Fruit fly (Drosophila melanogaster) whole organism, embryonic: ENCODE results near the gene Atu.
A peak's percentile ranks its signal among the peaks of the same experiment; 100 is the strongest.

Experiments
- Asciz ChIP-seq: fragments of 200-800 bp; sonication (Bioruptor generic); optimal IDR thresholded peaks from 2 replicates; lab custom pipeline; 2017; ENCODE audit warnings: missing biosample characterization, mild to moderate bottlenecking, missing genetic modification characterization, missing genetic modification reagents
- CG1024 ChIP-seq: fragments of 200-800 bp; sonication (Bioruptor generic); IDR thresholded peaks from 2 replicates; pipeline ENCODE4 v1.3.6; 2022; ENCODE audit warnings: missing biosample characterization, missing genetic modification characterization
- CG10959 ChIP-seq: fragments of 200-800 bp; sonication (Bioruptor generic); IDR thresholded peaks from 2 replicates; pipeline ENCODE4 v1.3.6; 2022; ENCODE audit warnings: missing biosample characterization, missing genetic modification characterization
- CG11695 ChIP-seq: fragments of 200-800 bp; sonication (Bioruptor generic); IDR thresholded peaks from 3 replicates; pipeline ENCODE4 v1.3.6; 2022; ENCODE audit warnings: missing biosample characterization, missing genetic modification characterization
- CG12155 ChIP-seq: fragments of 200-800 bp; sonication (Bioruptor generic); optimal IDR thresholded peaks from 3 replicates; lab custom pipeline; 2016; ENCODE audit warnings: missing biosample characterization, missing genetic modification characterization
- CG1233 ChIP-seq: fragments of 200-800 bp; sonication (Bioruptor generic); optimal IDR thresholded peaks from 4 replicates; lab custom pipeline; 2018; ENCODE audit warnings: missing biosample characterization, mild to moderate bottlenecking, missing genetic modification characterization
- CG13296 ChIP-seq: fragments of 200-800 bp; sonication (Bioruptor generic); optimal IDR thresholded peaks from 3 replicates; lab custom pipeline; 2018; ENCODE audit warnings: missing biosample characterization, mild to moderate bottlenecking, missing genetic modification characterization
- CG15073 ChIP-seq: fragments of 200-800 bp; sonication (Bioruptor generic); optimal IDR thresholded peaks from 2 replicates; lab custom pipeline; 2016; ENCODE audit warnings: missing biosample characterization, missing genetic modification characterization
- CG1602 ChIP-seq: fragments of 200-800 bp; sonication (Bioruptor generic); optimal IDR thresholded peaks from 3 replicates; lab custom pipeline; 2016; ENCODE audit warnings: missing biosample characterization, missing genetic modification characterization
- CG1603 ChIP-seq: fragments of 200-800 bp; sonication (Bioruptor generic); optimal IDR thresholded peaks from 2 replicates; lab custom pipeline; 2019; ENCODE audit warnings: missing biosample characterization, mild to moderate bottlenecking, missing genetic modification characterization, moderate library complexity
- CG17829 ChIP-seq: fragments of 200-800 bp; optimal IDR thresholded peaks from 2 replicates; lab custom pipeline; 2019; ENCODE audit warnings: missing biosample characterization, mild to moderate bottlenecking, missing genetic modification characterization, moderate library complexity
- CG18619 ChIP-seq: fragments of 200-800 bp; sonication (Bioruptor generic); optimal IDR thresholded peaks from 3 replicates; lab custom pipeline; 2017; ENCODE audit warnings: missing biosample characterization, mild to moderate bottlenecking, missing genetic modification characterization
- CG2116 ChIP-seq: fragments of 200-800 bp; sonication (Bioruptor generic); optimal IDR thresholded peaks from 3 replicates; lab custom pipeline; 2018; ENCODE audit warnings: missing biosample characterization, mild to moderate bottlenecking, missing genetic modification characterization
- CG2199 ChIP-seq: fragments of 200-800 bp; sonication (Bioruptor generic); IDR thresholded peaks from 3 replicates; pipeline ENCODE4 v1.3.6; 2022; ENCODE audit warnings: missing biosample characterization, missing genetic modification characterization
- CG4360 ChIP-seq: fragments of 200-800 bp; sonication (Bioruptor generic); IDR thresholded peaks from 2 replicates; pipeline ENCODE4 v1.3.6; 2022; ENCODE audit warnings: missing biosample characterization, missing genetic modification characterization
- CG6791 ChIP-seq: fragments of 200-800 bp; sonication (Bioruptor generic); IDR thresholded peaks from 3 replicates; pipeline ENCODE4 v1.3.6; 2022; ENCODE audit warnings: missing biosample characterization, missing genetic modification characterization; ENCODE audit not compliant: partially characterized antibody
- Eip74EF ChIP-seq, 2 experiments: fragments of 200-800 bp in 1 of 2; fragments of >200 bp in 1 of 2; sonication (Bioruptor generic) in 1 of 2; optimal IDR thresholded peaks; 2 replicates each; lab custom pipeline; 2017 to 2019; ENCODE audit warnings: missing biosample characterization in 2 of 2, missing genetic modification characterization in 2 of 2, mild to moderate bottlenecking in 1 of 2, moderate library complexity in 1 of 2
- Fer3 ChIP-seq: fragments of 200-800 bp; sonication (Bioruptor generic); optimal IDR thresholded peaks from 2 replicates; lab custom pipeline; 2018; ENCODE audit warnings: missing biosample characterization, mild to moderate bottlenecking, missing genetic modification characterization, moderate library complexity
- Gug ChIP-seq: fragments of 200-800 bp; sonication (Bioruptor generic); IDR thresholded peaks from 4 replicates; pipeline ENCODE4 v1.3.6; 2022; ENCODE audit warnings: missing biosample characterization, missing genetic modification characterization
- HLH4C ChIP-seq: fragments of 200-800 bp; sonication (Bioruptor generic); IDR thresholded peaks from 3 replicates; pipeline ENCODE4 v1.3.6; 2022; ENCODE audit warnings: missing biosample characterization, missing genetic modification characterization; ENCODE audit not compliant: partially characterized antibody
- HLH54F ChIP-seq: fragments of 200-800 bp; sonication (Bioruptor generic); optimal IDR thresholded peaks from 3 replicates; lab custom pipeline; 2016; ENCODE audit warnings: missing biosample characterization, missing genetic modification characterization
- Hmx ChIP-seq: fragments of 200-800 bp; sonication (Bioruptor generic); optimal IDR thresholded peaks from 2 replicates; lab custom pipeline; 2016; ENCODE audit warnings: missing biosample characterization, missing genetic modification characterization
- Hr51 ChIP-seq, 2 experiments: fragments of 200-800 bp; sonication (Bioruptor generic); optimal IDR thresholded peaks; 2 replicates in 1 of 2; 3 replicates in 1 of 2; lab custom pipeline; 2016 to 2018; ENCODE audit warnings: missing biosample characterization in 2 of 2, missing genetic modification characterization in 2 of 2, mild to moderate bottlenecking in 1 of 2, moderate library complexity in 1 of 2
- Hr78 ChIP-seq, 2 experiments: fragments of 200-800 bp in 1 of 2; fragments of >200 bp in 1 of 2; sonication (Bioruptor generic) in 1 of 2; optimal IDR thresholded peaks; 2 replicates each; lab custom pipeline; 2017 to 2019; ENCODE audit warnings: missing biosample characterization in 2 of 2, missing genetic modification characterization in 2 of 2, mild to moderate bottlenecking in 1 of 2, moderate library complexity in 1 of 2
- MTF-1 ChIP-seq: fragments of 200-800 bp; sonication (Bioruptor generic); optimal IDR thresholded peaks from 2 replicates; lab custom pipeline; 2018; ENCODE audit warnings: missing biosample characterization, mild to moderate bottlenecking, missing genetic modification characterization, borderline replicate concordance
- Mrtf ChIP-seq: fragments of 200-800 bp; sonication (Bioruptor generic); IDR thresholded peaks from 3 replicates; pipeline ENCODE4 v1.3.6; 2022; ENCODE audit warnings: missing biosample characterization, missing genetic modification characterization
- Poxn ChIP-seq: fragments of 200-800 bp; sonication (Bioruptor generic); IDR thresholded peaks from 2 replicates; pipeline ENCODE4 v1.3.6; 2022; ENCODE audit warnings: missing biosample characterization, missing genetic modification characterization
- Six4 ChIP-seq: fragments of 200-800 bp; sonication (Bioruptor generic); optimal IDR thresholded peaks from 2 replicates; lab custom pipeline; 2016; ENCODE audit warnings: missing biosample characterization, missing genetic modification characterization
- Stat92E ChIP-seq, 3 experiments: fragments of >200 bp in 2 of 3; fragments of 200-800 bp in 1 of 3; sonication (Bioruptor generic) in 1 of 3; optimal IDR thresholded peaks; 2 replicates each; lab custom pipeline; 2017 to 2019; ENCODE audit warnings: missing biosample characterization in 3 of 3, missing genetic modification characterization in 3 of 3, mild to moderate bottlenecking in 1 of 3, moderate library complexity in 1 of 3
- Vsx1 ChIP-seq: fragments of 200-800 bp; sonication (Bioruptor generic); optimal IDR thresholded peaks from 2 replicates; lab custom pipeline; 2017; ENCODE audit warnings: missing biosample characterization, mild to moderate bottlenecking, missing genetic modification characterization, missing genetic modification reagents
- cg ChIP-seq: fragments of 200-800 bp; sonication (Bioruptor generic); optimal IDR thresholded peaks from 3 replicates; lab custom pipeline; 2019; ENCODE audit warnings: missing biosample characterization, mild to moderate bottlenecking, missing genetic modification characterization, moderate library complexity
- dm ChIP-seq: fragments of 200-800 bp; sonication (Bioruptor generic); optimal IDR thresholded peaks from 3 replicates; lab custom pipeline; 2016; ENCODE audit warnings: missing biosample characterization, missing genetic modification characterization
- fd3F ChIP-seq: fragments of 200-800 bp; sonication (Bioruptor generic); optimal IDR thresholded peaks from 2 replicates; lab custom pipeline; 2018; ENCODE audit warnings: missing biosample characterization, mild to moderate bottlenecking, missing genetic modification characterization, moderate library complexity
- gce ChIP-seq: fragments of 200-800 bp; sonication (Bioruptor generic); IDR thresholded peaks from 3 replicates; pipeline ENCODE4 v1.3.6; 2022; ENCODE audit warnings: missing biosample characterization, missing genetic modification characterization
- gsb ChIP-seq: fragments of 200-800 bp; sonication (Bioruptor generic); IDR thresholded peaks from 2 replicates; pipeline ENCODE4 v1.3.6; 2022; ENCODE audit warnings: missing biosample characterization, missing genetic modification characterization
- h ChIP-seq: fragments of >200 bp; optimal IDR thresholded peaks from 2 replicates; lab custom pipeline; 2017
- hkb ChIP-seq, 2 experiments: fragments of 200-800 bp in 1 of 2; fragments of >200 bp in 1 of 2; sonication (Bioruptor generic) in 1 of 2; IDR thresholded peaks in 1 of 2; optimal IDR thresholded peaks in 1 of 2; 2 replicates each; pipeline versions ENCODE4 v1.3.6 to Lab custom; 2017 to 2022; ENCODE audit warnings: missing biosample characterization in 1 of 2, missing genetic modification characterization in 1 of 2
- ken ChIP-seq: fragments of 200-800 bp; sonication (Bioruptor generic); IDR thresholded peaks from 3 replicates; pipeline ENCODE4 v1.3.6; 2022; ENCODE audit warnings: missing biosample characterization, missing genetic modification characterization
- klu ChIP-seq: fragments of 200-800 bp; sonication (Bioruptor generic); IDR thresholded peaks from 2 replicates; pipeline ENCODE4 v1.3.6; 2022; ENCODE audit warnings: missing biosample characterization, missing genetic modification characterization
- onecut ChIP-seq: fragments of 200-800 bp; sonication (Bioruptor generic); IDR thresholded peaks from 2 replicates; pipeline ENCODE4 v1.3.6; 2022; ENCODE audit warnings: missing biosample characterization, missing genetic modification characterization
- pnt ChIP-seq: fragments of 200-800 bp; sonication (Bioruptor generic); optimal IDR thresholded peaks from 3 replicates; lab custom pipeline; 2016; ENCODE audit warnings: missing biosample characterization, missing genetic modification characterization
- sc ChIP-seq, 3 experiments: fragments of >200 bp in 2 of 3; fragments of 200-800 bp in 1 of 3; sonication (Bioruptor generic) in 1 of 3; optimal IDR thresholded peaks; 2 replicates in 2 of 3; 3 replicates in 1 of 3; lab custom pipeline; 2017; ENCODE audit warnings: mild to moderate bottlenecking in 1 of 3, missing biosample characterization in 1 of 3, missing genetic modification characterization in 1 of 3, missing genetic modification reagents in 1 of 3
- slp2 ChIP-seq: fragments of 200-800 bp; sonication (Bioruptor generic); optimal IDR thresholded peaks from 2 replicates; lab custom pipeline; 2016; ENCODE audit warnings: missing biosample characterization, missing genetic modification characterization
- tgo ChIP-seq: fragments of 200-800 bp; sonication (Bioruptor generic); IDR thresholded peaks from 3 replicates; pipeline ENCODE4 v1.3.6; 2022; ENCODE audit warnings: missing biosample characterization, missing genetic modification characterization
- tin ChIP-seq: fragments of 200-800 bp; sonication (Bioruptor generic); optimal IDR thresholded peaks from 3 replicates; lab custom pipeline; 2016; ENCODE audit warnings: missing biosample characterization, missing genetic modification characterization
- toy ChIP-seq: fragments of 200-800 bp; sonication (Bioruptor generic); IDR thresholded peaks from 2 replicates; pipeline ENCODE4 v1.3.6; 2022; ENCODE audit warnings: missing biosample characterization, missing genetic modification characterization
- trem ChIP-seq: fragments of 200-800 bp; optimal IDR thresholded peaks from 3 replicates; lab custom pipeline; 2019; ENCODE audit warnings: missing biosample characterization, mild to moderate bottlenecking, missing genetic modification characterization, moderate library complexity
- yki ChIP-seq: fragments of >200 bp; optimal IDR thresholded peaks from 3 replicates; lab custom pipeline; 2018
- zfh2 ChIP-seq: fragments of 200-800 bp; sonication (Bioruptor generic); optimal IDR thresholded peaks from 2 replicates; lab custom pipeline; 2016; ENCODE audit warnings: missing biosample characterization, missing genetic modification characterization

Atu gene

dm6 chr3R:5606477-5606876, 6.7 kb upstream of the Atu start, which contains the start of gene asl:
TSS of gene asl (minus strand) at chr3R:5606543.
- no peak for TF ChIP-seq yki (lab: Kevin White, UChicago)
- no peak for TF ChIP-seq CG10959 (GFP tag; lab: Robert Waterston, UW)
- TF ChIP-seq dm (GFP tag; lab: Kevin White, UChicago) = peak; percentile 31
- peak; percentile 36 for TF ChIP-seq Asciz
- peak; percentile 60 for TF ChIP-seq Fer3 (tag; lab: Kevin White, UChicago)
- peak; percentile 56 for TF ChIP-seq CG18619
- TF ChIP-seq sc (optimal IDR thresholded peaks at IDR 0.05; lab: Kevin White, UChicago) = no peak
- no peak for TF ChIP-seq sc (GFP tag; optimal IDR thresholded peaks at IDR 0.05; lab: Kevin White, UChicago)
- TF ChIP-seq Hr78 (GFP tag; optimal IDR thresholded peaks at IDR 0.05; lab: Kevin White, UChicago) = peak in 1 of 2 experiments; percentile 65
- no peak for TF ChIP-seq Poxn (GFP tag; lab: Robert Waterston, UW)
- TF ChIP-seq Hmx (GFP tag; lab: Kevin White, UChicago) = no peak
- no peak for TF ChIP-seq Gug (GFP tag; lab: Robert Waterston, UW)
- TF ChIP-seq zfh2 (GFP tag; lab: Kevin White, UChicago) = peak; percentile 51
- TF ChIP-seq gce = 0 out of 3 replicates have a peak, but pooled peaks have one; percentile 50
- no peak for TF ChIP-seq CG15073 (GFP tag; lab: Kevin White, UChicago)
- peak; percentile 82 for TF ChIP-seq trem (tag; lab: Kevin White, UChicago)
- no peak for TF ChIP-seq klu (GFP tag; lab: Robert Waterston, UW)
- TF ChIP-seq Six4 (GFP tag; lab: Kevin White, UChicago) = no peak
- TF ChIP-seq CG13296 (GFP tag; lab: Kevin White, UChicago) = peak; percentile 52
- TF ChIP-seq CG6791 = peak; percentile 57; the same call in 1 of the 3 replicates
- TF ChIP-seq toy (GFP tag; lab: Robert Waterston, UW) = no peak
- TF ChIP-seq MTF-1 (GFP tag; lab: Kevin White, UChicago) = no peak
- TF ChIP-seq ken = peak; percentile 65; the same call in 1 of the 3 replicates
- TF ChIP-seq CG1602 (GFP tag; lab: Kevin White, UChicago) = peak; percentile 38
- no peak for TF ChIP-seq HLH4C (GFP tag; lab: Robert Waterston, UW)
- no peak for TF ChIP-seq hkb (optimal IDR thresholded peaks at IDR 0.05; lab: Kevin White, UChicago)
- peak; percentile 26; the same call in 1 of the 2 replicates for TF ChIP-seq hkb (GFP tag; IDR thresholded peaks at IDR 0.05; lab: Robert Waterston, UW)
- TF ChIP-seq Vsx1 (GFP tag; lab: Kevin White, UChicago) = no peak
- TF ChIP-seq fd3F (GFP tag; lab: Kevin White, UChicago) = peak; percentile 25
- TF ChIP-seq HLH54F (GFP tag; lab: Kevin White, UChicago) = peak; percentile 60
- no peak for TF ChIP-seq Hr51 (GFP tag; optimal IDR thresholded peaks at IDR 0.05; lab: Kevin White, UChicago)
- peak; percentile 35; the same call in 1 of the 3 replicates for TF ChIP-seq CG11695
- no peak for TF ChIP-seq slp2 (GFP tag; lab: Kevin White, UChicago)
- peak in 1 of 2 experiments; percentile 88 for TF ChIP-seq Eip74EF (GFP tag; optimal IDR thresholded peaks at IDR 0.05; lab: Kevin White, UChicago)
- peak; percentile 68; the same call in 2 of the 3 replicates for TF ChIP-seq tgo (GFP tag; lab: Robert Waterston, UW)
- TF ChIP-seq CG4360 (GFP tag; lab: Robert Waterston, UW) = no peak
- TF ChIP-seq CG17829 (tag; lab: Kevin White, UChicago) = peak; percentile 85
- TF ChIP-seq tin (GFP tag; lab: Kevin White, UChicago) = peak; percentile 58
- no peak for TF ChIP-seq h
- TF ChIP-seq CG2116 (GFP tag; lab: Kevin White, UChicago) = peak; percentile 85
- TF ChIP-seq CG1233 = peak; percentile 49
- peak; percentile 79 for TF ChIP-seq CG1603
- TF ChIP-seq CG2199 = 0 out of 3 replicates have a peak, but pooled peaks have one; percentile 20
- TF ChIP-seq Mrtf (GFP tag; lab: Robert Waterston, UW) = 0 out of 3 replicates have a peak, but pooled peaks have one; percentile 29
- TF ChIP-seq cg (GFP tag; lab: Kevin White, UChicago) = peak; percentile 41
- peak; percentile 63 for TF ChIP-seq CG12155 (GFP tag; lab: Kevin White, UChicago)
- TF ChIP-seq pnt (GFP tag; lab: Kevin White, UChicago) = peak; percentile 45
- no peak for TF ChIP-seq gsb (GFP tag; lab: Robert Waterston, UW)
- peak; percentile 37; the same call in 1 of the 2 replicates for TF ChIP-seq CG1024 (GFP tag; lab: Robert Waterston, UW)
- no peak for TF ChIP-seq Stat92E (GFP tag; optimal IDR thresholded peaks at IDR 0.05; lab: Kevin White, UChicago)
- TF ChIP-seq onecut = peak; percentile 58
